Fruit fly (Drosophila melanogaster): ENCODE results near the gene dhd.

DNA sequence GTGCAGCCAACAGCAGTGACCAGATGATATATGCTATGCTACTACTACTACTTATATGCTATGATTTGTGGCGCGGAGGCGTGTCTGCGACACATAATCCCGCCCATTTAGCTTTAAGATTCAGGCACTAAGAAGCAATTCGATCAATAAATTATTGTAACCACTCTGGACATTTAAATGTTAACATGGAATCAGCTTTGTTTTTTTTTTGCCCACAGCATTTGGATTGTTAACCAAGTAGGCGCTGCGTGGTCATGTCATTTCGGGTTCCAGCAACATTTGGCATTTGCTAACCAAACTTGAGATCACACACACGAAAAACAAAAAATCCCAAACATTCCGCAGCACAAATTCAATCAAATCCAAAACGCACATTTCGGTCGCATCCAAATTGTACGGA lies 987 bp downstream of the dhd start, which contains the start of gene CG4198:
- TF ChIP-seq Snoo (tag; optimal IDR thresholded peaks at IDR 0.05) (no peak), CG13204 (GFP tag; optimal IDR thresholded peaks at IDR 0.05) (no peak), gl (tag; optimal IDR thresholded peaks at IDR 0.05) (no peak), EcR (GFP tag; optimal IDR thresholded peaks at IDR 0.05) (no peak), CG12605 (GFP tag; IDR thresholded peaks at IDR 0.05) (no peak), fd96Ca (GFP tag; IDR thresholded peaks at IDR 0.05) (no peak), Pif1B (GFP tag; optimal IDR thresholded peaks at IDR 0.05) (no peak), Pif1A (GFP tag; optimal IDR thresholded peaks at IDR 0.05) (no peak), CG8301 (tag; optimal IDR thresholded peaks at IDR 0.05) (no peak), CG32121 (GFP tag; IDR thresholded peaks at IDR 0.05) (no peak), CG34367 (tag; optimal IDR thresholded peaks at IDR 0.05) (no peak), CG8159 (tag; optimal IDR thresholded peaks at IDR 0.05) (no peak)
